Worm (Caenorhabditis elegans) whole organism, late embryonic: ENCODE measurements around the gene C05B5.8.

ENCODE experiments used
- F13H6.1 ChIP-seq: sonication (generic microtip); optimal IDR thresholded peaks from 2 replicates; lab custom pipeline; 2016; ENCODE audit warnings: missing genetic modification characterization, missing compliant biosample characterization
- K02D7.2 ChIP-seq: sonication (generic microtip); optimal IDR thresholded peaks from 2 replicates; lab custom pipeline; 2017; ENCODE audit warnings: mild to moderate bottlenecking, missing genetic modification characterization, missing compliant biosample characterization
- Y22D7AL.16 ChIP-seq: sonication (generic microtip); optimal IDR thresholded peaks from 2 replicates; lab custom pipeline; 2016; ENCODE audit warnings: missing genetic modification characterization, missing compliant biosample characterization
- ahr-1 ChIP-seq: sonication (generic microtip); optimal IDR thresholded peaks from 2 replicates; lab custom pipeline; 2016; ENCODE audit warnings: missing genetic modification characterization, missing compliant biosample characterization
- ceh-14 ChIP-seq: sonication (generic microtip); optimal IDR thresholded peaks from 2 replicates; lab custom pipeline; 2016; ENCODE audit warnings: missing genotype, missing genetic modification characterization, missing compliant biosample characterization
- ceh-22 ChIP-seq: sonication (generic microtip); optimal IDR thresholded peaks from 2 replicates; lab custom pipeline; 2017; ENCODE audit warnings: missing biosample characterization, missing genetic modification characterization
- ceh-24 ChIP-seq: sonication (generic microtip); optimal IDR thresholded peaks from 2 replicates; lab custom pipeline; 2016; ENCODE audit warnings: mild to moderate bottlenecking, missing genetic modification characterization, missing compliant biosample characterization
- ceh-30 ChIP-seq: fragments of 150-350 bp; optimal IDR thresholded peaks from 2 replicates; lab custom pipeline; 2014; ENCODE audit warnings: missing biosample characterization, missing genetic modification characterization
- ceh-34 ChIP-seq: sonication (generic microtip); optimal IDR thresholded peaks from 2 replicates; lab custom pipeline; 2016; ENCODE audit warnings: mild to moderate bottlenecking, missing genetic modification characterization, missing compliant biosample characterization
- ceh-48 ChIP-seq: sonication (generic microtip); optimal IDR thresholded peaks from 2 replicates; lab custom pipeline; 2016; ENCODE audit warnings: missing genetic modification characterization, inconsistent platforms, missing compliant biosample characterization
- ceh-6 ChIP-seq: fragments of 200-800 bp; sonication (Bioruptor generic); optimal IDR thresholded peaks from 2 replicates; lab custom pipeline; 2018; ENCODE audit warnings: mild to moderate bottlenecking, missing genetic modification characterization, missing compliant biosample characterization
- dve-1 ChIP-seq: sonication (generic microtip); optimal IDR thresholded peaks from 2 replicates; lab custom pipeline; 2017; ENCODE audit warnings: antibody characterized with exemption, mild to moderate bottlenecking, missing genetic modification characterization, missing compliant biosample characterization
- ets-4 ChIP-seq: sonication (generic microtip); optimal IDR thresholded peaks from 2 replicates; lab custom pipeline; 2016; ENCODE audit warnings: missing genetic modification characterization, missing compliant biosample characterization
- fax-1 ChIP-seq: sonication (generic microtip); optimal IDR thresholded peaks from 2 replicates; lab custom pipeline; 2016; ENCODE audit warnings: missing genotype, missing genetic modification characterization, missing compliant biosample characterization
- fkh-6 ChIP-seq: sonication (generic microtip); optimal IDR thresholded peaks from 2 replicates; lab custom pipeline; 2016; ENCODE audit warnings: missing genetic modification characterization, missing compliant biosample characterization
- gmeb-2 ChIP-seq: sonication (generic microtip); optimal IDR thresholded peaks from 2 replicates; lab custom pipeline; 2016; ENCODE audit warnings: missing genetic modification characterization, inconsistent platforms, missing compliant biosample characterization
- hlh-30 ChIP-seq: sonication (generic microtip); optimal IDR thresholded peaks from 2 replicates; lab custom pipeline; 2017; ENCODE audit warnings: antibody characterized with exemption, missing genetic modification characterization, missing compliant biosample characterization; ENCODE audit not compliant: insufficient read depth
- hlh-8 ChIP-seq: sonication (generic microtip); optimal IDR thresholded peaks from 2 replicates; lab custom pipeline; 2016; ENCODE audit warnings: missing genotype, missing genetic modification characterization, missing compliant biosample characterization
- lin-11 ChIP-seq: fragments of 200-800 bp; sonication (Bioruptor generic); optimal IDR thresholded peaks from 2 replicates; lab custom pipeline; 2018; ENCODE audit warnings: mild to moderate bottlenecking, missing genetic modification characterization, missing compliant biosample characterization
- madf-2 ChIP-seq: sonication (generic microtip); optimal IDR thresholded peaks from 2 replicates; lab custom pipeline; 2017; ENCODE audit warnings: missing genetic modification characterization, missing compliant biosample characterization
- mec-3 ChIP-seq: sonication (generic microtip); optimal IDR thresholded peaks from 2 replicates; lab custom pipeline; 2016; ENCODE audit warnings: borderline replicate concordance, missing genetic modification characterization, missing compliant biosample characterization
- nfya-1 ChIP-seq: sonication (generic microtip); optimal IDR thresholded peaks from 2 replicates; lab custom pipeline; 2017; ENCODE audit warnings: missing genetic modification characterization, mild to moderate bottlenecking, missing compliant biosample characterization, antibody characterized with exemption, moderate library complexity
- nhr-11 ChIP-seq: fragments of 150-350 bp; optimal IDR thresholded peaks from 2 replicates; lab custom pipeline; 2014; ENCODE audit warnings: missing biosample characterization, missing genetic modification characterization
- nhr-232 ChIP-seq: sonication (generic microtip); optimal IDR thresholded peaks from 2 replicates; lab custom pipeline; 2016; ENCODE audit warnings: missing genetic modification characterization, missing compliant biosample characterization
- odd-2 ChIP-seq: sonication (generic microtip); optimal IDR thresholded peaks from 2 replicates; lab custom pipeline; 2017; ENCODE audit warnings: antibody characterized with exemption, mild to moderate bottlenecking, missing genetic modification characterization, missing compliant biosample characterization
- pat-9 ChIP-seq: fragments of 200-800 bp; sonication (Bioruptor generic); optimal IDR thresholded peaks from 2 replicates; lab custom pipeline; 2018; ENCODE audit warnings: mild to moderate bottlenecking, missing genetic modification characterization, moderate library complexity, missing compliant biosample characterization
- pha-4 ChIP-seq: fragments of 150-350 bp; optimal IDR thresholded peaks from 2 replicates; lab custom pipeline; 2018; ENCODE audit warnings: missing biosample characterization, missing genetic modification reagents, missing genetic modification characterization
- pqm-1 ChIP-seq: sonication (generic microtip); optimal IDR thresholded peaks from 2 replicates; lab custom pipeline; 2016; ENCODE audit warnings: missing genetic modification characterization, missing compliant biosample characterization
- pros-1 ChIP-seq: fragments of 150-350 bp; optimal IDR thresholded peaks from 2 replicates; lab custom pipeline; 2014; ENCODE audit warnings: missing biosample characterization, missing genetic modification reagents, missing genetic modification characterization
- rnt-1 ChIP-seq: sonication (generic microtip); optimal IDR thresholded peaks from 2 replicates; lab custom pipeline; 2016; ENCODE audit warnings: missing genetic modification characterization, missing compliant biosample characterization
- sdc-2 ChIP-seq: sonication (generic microtip); optimal IDR thresholded peaks from 2 replicates; lab custom pipeline; 2016; ENCODE audit warnings: missing genotype, missing genetic modification characterization, missing compliant biosample characterization
- sox-2 ChIP-seq: fragments of 200-800 bp; sonication (Bioruptor generic); IDR thresholded peaks from 2 replicates; pipeline ENCODE4 v1.3.6; 2022; ENCODE audit warnings: missing genetic modification reagents, missing genetic modification characterization, missing compliant biosample characterization
- sox-4 ChIP-seq: sonication (generic microtip); optimal IDR thresholded peaks from 2 replicates; lab custom pipeline; 2017; ENCODE audit warnings: mild to moderate bottlenecking, missing genetic modification characterization, inconsistent platforms, missing compliant biosample characterization
- tbx-2 ChIP-seq: sonication (generic microtip); optimal IDR thresholded peaks from 2 replicates; lab custom pipeline; 2016; ENCODE audit warnings: missing genetic modification characterization, missing compliant biosample characterization
- unc-3 ChIP-seq, 2 experiments: fragments of 200-800 bp in 1 of 2; sonication (Bioruptor generic) in 1 of 2; sonication (generic microtip) in 1 of 2; conservative IDR thresholded peaks in 1 of 2; optimal IDR thresholded peaks in 1 of 2; 2 replicates each; pipeline versions ENCODE4 v1.3.6 to Lab custom; 2016 to 2022; ENCODE audit warnings: missing compliant biosample characterization in 2 of 2, missing genetic modification characterization in 2 of 2, missing genetic modification reagents in 1 of 2
- unc-42 ChIP-seq: sonication (generic microtip); optimal IDR thresholded peaks from 2 replicates; lab custom pipeline; 2016; ENCODE audit warnings: missing genotype, missing genetic modification characterization, missing compliant biosample characterization
- unc-55 ChIP-seq: sonication (generic microtip); optimal IDR thresholded peaks from 2 replicates; lab custom pipeline; 2017; ENCODE audit warnings: missing biosample characterization, missing genetic modification reagents, missing genetic modification characterization
- unc-86 ChIP-seq: sonication (generic microtip); optimal IDR thresholded peaks from 2 replicates; lab custom pipeline; 2016; ENCODE audit warnings: missing genetic modification characterization, missing compliant biosample characterization
- zip-5 ChIP-seq: sonication (generic microtip); optimal IDR thresholded peaks from 2 replicates; lab custom pipeline; 2016; ENCODE audit warnings: missing genetic modification characterization, missing compliant biosample characterization

C05B5.8 gene

DNA sequence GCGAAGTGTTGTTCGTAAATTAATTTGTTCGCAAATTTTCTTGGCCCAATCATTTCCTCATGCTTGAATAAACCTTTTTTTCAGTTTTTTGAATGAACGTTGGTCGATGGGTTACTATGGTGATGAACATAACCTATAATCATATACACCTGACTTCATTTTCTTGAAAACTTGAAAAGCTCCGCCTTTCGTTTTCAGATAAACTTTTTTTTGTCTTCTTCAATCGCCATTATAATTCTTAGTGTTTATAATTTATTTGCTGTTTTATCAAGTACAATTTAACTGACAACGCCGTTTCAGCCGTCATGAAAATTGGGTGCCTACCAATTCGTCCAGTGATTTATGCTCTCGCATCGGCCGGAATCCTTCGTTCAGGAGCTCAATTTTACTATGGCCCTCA lies 30.6 kb upstream of the C05B5.8 start, which contains the start of gene M04D8.7:
TSS of gene M04D8.7 (plus strand) at position 301 of the 400 bp plus-strand sequence.
- no peak for TF ChIP-seq F13H6.1
- TF ChIP-seq unc-3 (GFP tag; conservative IDR thresholded peaks at IDR 0.05; lab: Robert Waterston, UW), result no peak
- TF ChIP-seq unc-3 (tag; optimal IDR thresholded peaks at IDR 0.05; lab: Kevin White, UChicago), result no peak
- TF ChIP-seq nhr-11, result no peak
- TF ChIP-seq ceh-24 (tag; lab: Kevin White, UChicago), result no peak
- TF ChIP-seq pha-4, result no peak
- TF ChIP-seq nfya-1 (tag; lab: Kevin White, UChicago), result no peak
- TF ChIP-seq sdc-2 (tag; lab: Kevin White, UChicago), result no peak
- TF ChIP-seq hlh-8, result no peak
- TF ChIP-seq hlh-30, result no peak
- TF ChIP-seq ceh-48 (tag; lab: Kevin White, UChicago), result no peak
- TF ChIP-seq madf-2 (tag; lab: Kevin White, UChicago), result no peak

ce11 chrIII:10035783-10036182 lies 29.2 kb upstream of the C05B5.8 start, which contains the start of gene xbx-3:
TSS of gene xbx-3 (plus strand) at chrIII:10035945.
- TF ChIP-seq lin-11 (no peak), pros-1 (tag; lab: Kevin White, UChicago) (no peak), mec-3 (no peak), F13H6.1 (no peak), ceh-14 (tag; lab: Kevin White, UChicago) (no peak), fkh-6 (tag; lab: Kevin White, UChicago) (no peak), Y22D7AL.16 (tag; lab: Kevin White, UChicago) (no peak), unc-42 (tag; lab: Kevin White, UChicago) (no peak), rnt-1 (tag; lab: Kevin White, UChicago) (no peak), ceh-48 (tag; lab: Kevin White, UChicago) (no peak), fax-1 (no peak), tbx-2 (tag; lab: Kevin White, UChicago) (no peak), odd-2 (tag; lab: Kevin White, UChicago) (no peak), pha-4 (no peak), pat-9 (tag; lab: Kevin White, UChicago) (no peak), nhr-232 (no peak), pqm-1 (tag; lab: Kevin White, UChicago) (no peak), ahr-1 (tag; lab: Kevin White, UChicago) (no peak), sox-4 (tag; lab: Kevin White, UChicago) (no peak)

- no peak for TF ChIP-seq ceh-48 (tag; lab: Kevin White, UChicago)
- no peak for TF ChIP-seq ceh-30
- TF ChIP-seq zip-5 (tag; lab: Kevin White, UChicago), result no peak
- TF ChIP-seq unc-3 (GFP tag; conservative IDR thresholded peaks at IDR 0.05; lab: Robert Waterston, UW), result no peak
- no peak for TF ChIP-seq unc-3 (tag; optimal IDR thresholded peaks at IDR 0.05; lab: Kevin White, UChicago)
- no peak for TF ChIP-seq ceh-14 (tag; lab: Kevin White, UChicago)
- no peak for TF ChIP-seq ets-4 (tag; lab: Kevin White, UChicago)
- no peak for TF ChIP-seq ceh-6 (GFP tag; lab: Kevin White, UChicago)
- no peak for TF ChIP-seq K02D7.2 (tag; lab: Kevin White, UChicago)
- no peak for TF ChIP-seq pha-4
- TF ChIP-seq unc-86, result no peak
- TF ChIP-seq unc-55, result no peak
- TF ChIP-seq ceh-34 (tag; lab: Kevin White, UChicago), result no peak
- no peak for TF ChIP-seq fax-1
- no peak for TF ChIP-seq gmeb-2 (tag; lab: Kevin White, UChicago)
- no peak for TF ChIP-seq dve-1
- no peak for TF ChIP-seq ceh-22
- TF ChIP-seq sox-2 (GFP tag; lab: Robert Waterston, UW), result no peak
Observed at ce11 chrIII:10033881-10034280, 27.3 kb upstream of the C05B5.8 start, which contains the start of gene M04D8.8. TSS of gene M04D8.8 (plus strand) at chrIII:10034181.
